Comparison of ENCODE assay signal across 3 fruit fly cellular contexts in genomic region chr2L:8083427-8084295, dm6.
TF ChIP-seq lines count a peak whose summit lies in the region.

No protein-coding gene starts in this region.

TF ChIP-seq in whole organism, embryonic, 481 proteins besides CTCF, POLR2A, EP300 and RAD21 (continued from another document and continues in another):
- no peak for TF ChIP-seq CG13624 (GFP tag; optimal IDR thresholded peaks at IDR 0.05; lab: Kevin White, UChicago)
- TF ChIP-seq Xrp1 (GFP tag; IDR thresholded peaks at IDR 0.05; lab: Robert Waterston, UW), result no peak
- no peak for TF ChIP-seq gsb-n (tag; optimal IDR thresholded peaks at IDR 0.05; lab: Kevin White, UChicago)
- no peak for TF ChIP-seq eve (GFP tag; optimal IDR thresholded peaks at IDR 0.05; lab: Kevin White, UChicago)
- no peak for TF ChIP-seq CG3407 (GFP tag; optimal IDR thresholded peaks at IDR 0.05; lab: Kevin White, UChicago)
- peak; percentile 60; the same call in 1 of the 3 replicates for TF ChIP-seq CG34422 (GFP tag; IDR thresholded peaks at IDR 0.05; lab: Robert Waterston, UW)
- peak; percentile 99 for TF ChIP-seq sd (tag; optimal IDR thresholded peaks at IDR 0.05; lab: Kevin White, UChicago)
- TF ChIP-seq Side (GFP tag; optimal IDR thresholded peaks at IDR 0.05; lab: Kevin White, UChicago), result no peak
- no peak for TF ChIP-seq odd (GFP tag; optimal IDR thresholded peaks at IDR 0.05; lab: Kevin White, UChicago)
- no peak for TF ChIP-seq CG7372 (GFP tag; IDR thresholded peaks at IDR 0.05; lab: Robert Waterston, UW)
- no peak for TF ChIP-seq CG17385 (GFP tag; optimal IDR thresholded peaks at IDR 0.05; lab: Kevin White, UChicago)
- no peak; the same call in 1 of the 2 replicates for TF ChIP-seq CG4360 (GFP tag; IDR thresholded peaks at IDR 0.05; lab: Robert Waterston, UW)
- no peak for TF ChIP-seq Dek (tag; optimal IDR thresholded peaks at IDR 0.05; lab: Kevin White, UChicago)
- no peak for TF ChIP-seq CG4328 (GFP tag; optimal IDR thresholded peaks at IDR 0.05; lab: Kevin White, UChicago)
- TF ChIP-seq bigmax (GFP tag; optimal IDR thresholded peaks at IDR 0.05; lab: Kevin White, UChicago), result no peak
- peak; percentile 93 for TF ChIP-seq ftz-f1 (GFP tag; optimal IDR thresholded peaks at IDR 0.05; lab: Kevin White, UChicago)
- no peak for TF ChIP-seq vfl (GFP tag; optimal IDR thresholded peaks at IDR 0.05; lab: Kevin White, UChicago)
- no peak for TF ChIP-seq dimm (GFP tag; IDR thresholded peaks at IDR 0.05; lab: Robert Waterston, UW)
- TF ChIP-seq CHES-1-like (GFP tag; optimal IDR thresholded peaks at IDR 0.05; lab: Kevin White, UChicago), result no peak
- TF ChIP-seq Nf-YA (GFP tag; IDR thresholded peaks at IDR 0.05; lab: Robert Waterston, UW), result no peak
- TF ChIP-seq CG8290 (GFP tag; optimal IDR thresholded peaks at IDR 0.05; lab: Kevin White, UChicago), result no peak
- peak in 1 of 2 experiments; percentile 58 for TF ChIP-seq CG8290 (tag; optimal IDR thresholded peaks at IDR 0.05; lab: Kevin White, UChicago)
- no peak for TF ChIP-seq CG7928 (GFP tag; optimal IDR thresholded peaks at IDR 0.05; lab: Kevin White, UChicago)
- no peak for TF ChIP-seq CG18262 (tag; optimal IDR thresholded peaks at IDR 0.05; lab: Kevin White, UChicago)
- TF ChIP-seq YL-1 (GFP tag; optimal IDR thresholded peaks at IDR 0.05; lab: Kevin White, UChicago), result peak; percentile 68
- peak in 1 of 2 experiments; percentile 94 for TF ChIP-seq Hr78 (GFP tag; optimal IDR thresholded peaks at IDR 0.05; lab: Kevin White, UChicago)
- peak; percentile 4 for TF ChIP-seq pzg (GFP tag; optimal IDR thresholded peaks at IDR 0.05; lab: Kevin White, UChicago)
- no peak for TF ChIP-seq jing (GFP tag; optimal IDR thresholded peaks at IDR 0.05; lab: Kevin White, UChicago)
- no peak for TF ChIP-seq ATbp (GFP tag; optimal IDR thresholded peaks at IDR 0.05; lab: Kevin White, UChicago)
- TF ChIP-seq vnd (GFP tag; IDR thresholded peaks at IDR 0.05; lab: Robert Waterston, UW; ENCODE audit: partially characterized antibody), result no peak
- no peak for TF ChIP-seq phol (tag; optimal IDR thresholded peaks at IDR 0.05; lab: Kevin White, UChicago)
- TF ChIP-seq Blimp-1 (GFP tag; optimal IDR thresholded peaks at IDR 0.05; lab: Kevin White, UChicago), result no peak
- TF ChIP-seq tna (GFP tag; IDR thresholded peaks at IDR 0.05; lab: Robert Waterston, UW; ENCODE audit: partially characterized antibody), result no peak
- TF ChIP-seq Dbx (GFP tag; IDR thresholded peaks at IDR 0.05; lab: Robert Waterston, UW), result 0 out of 3 replicates have a peak, but pooled peaks have one; percentile 43
- no peak for TF ChIP-seq CG17568 (GFP tag; optimal IDR thresholded peaks at IDR 0.05; lab: Kevin White, UChicago)
- TF ChIP-seq Atf6 (GFP tag; IDR thresholded peaks at IDR 0.05; lab: Robert Waterston, UW), result 0 out of 2 replicates have a peak, but pooled peaks have one; percentile 11
- no peak for TF ChIP-seq caup (GFP tag; optimal IDR thresholded peaks at IDR 0.05; lab: Kevin White, UChicago; ENCODE audit: severe bottlenecking)
- no peak for TF ChIP-seq H2.0 (GFP tag; IDR thresholded peaks at IDR 0.05; lab: Robert Waterston, UW)
- TF ChIP-seq NC2β (GFP tag; optimal IDR thresholded peaks at IDR 0.05; lab: Kevin White, UChicago), result no peak
- TF ChIP-seq Kr (GFP tag; optimal IDR thresholded peaks at IDR 0.05; lab: Kevin White, UChicago), result no peak
- TF ChIP-seq Drgx (GFP tag; IDR thresholded peaks at IDR 0.05; lab: Robert Waterston, UW), result peak; percentile 64
- peak; percentile 64 for TF ChIP-seq abd-A (tag; optimal IDR thresholded peaks at IDR 0.05; lab: Kevin White, UChicago)
- peak in 1 of 3 experiments; percentile 93 for TF ChIP-seq lola (GFP tag; optimal IDR thresholded peaks at IDR 0.05; lab: Kevin White, UChicago)
- no peak for TF ChIP-seq CG7745 (tag; optimal IDR thresholded peaks at IDR 0.05; lab: Kevin White, UChicago)

TF ChIP-seq in whole organism, prepupa, 60 proteins besides CTCF, POLR2A, EP300 and RAD21 (continued from another document):
- TF ChIP-seq CG10631 (GFP tag; optimal IDR thresholded peaks at IDR 0.05; lab: Kevin White, UChicago) (no peak), CG11902 (GFP tag; optimal IDR thresholded peaks at IDR 0.05; lab: Kevin White, UChicago) (no peak), CG3919 (GFP tag; optimal IDR thresholded peaks at IDR 0.05; lab: Kevin White, UChicago) (peak; percentile 6), Met (GFP tag; optimal IDR thresholded peaks at IDR 0.05; lab: Kevin White, UChicago) (no peak), CG15336 (GFP tag; IDR thresholded peaks at IDR 0.05; lab: Robert Waterston, UW) (no peak; the same call in 1 of the 2 replicates), cyc (GFP tag; optimal IDR thresholded peaks at IDR 0.05; lab: Kevin White, UChicago) (no peak), salr (GFP tag; optimal IDR thresholded peaks at IDR 0.05; lab: Kevin White, UChicago) (peak in 1 of 2 experiments; percentile 51), svp (GFP tag; lab: Kevin White, UChicago) (peak; percentile 99), Lpt (GFP tag; optimal IDR thresholded peaks at IDR 0.05; lab: Kevin White, UChicago) (peak; percentile 41), dsx (GFP tag; optimal IDR thresholded peaks at IDR 0.05; lab: Kevin White, UChicago; ENCODE audit: poor library complexity, severe bottlenecking) (peak; percentile 26), fd85E (GFP tag; optimal IDR thresholded peaks at IDR 0.05; lab: Kevin White, UChicago) (peak; percentile 27), topi (GFP tag; optimal IDR thresholded peaks at IDR 0.05; lab: Kevin White, UChicago) (no peak), CG6163 (GFP tag; IDR thresholded peaks at IDR 0.05; lab: Robert Waterston, UW) (peak; percentile 37; the same call in 2 of the 3 replicates), CG11294 (GFP tag; IDR thresholded peaks at IDR 0.05; lab: Robert Waterston, UW) (no peak), CG6792 (GFP tag; optimal IDR thresholded peaks at IDR 0.05; lab: Kevin White, UChicago) (no peak), Eip78C (GFP tag; lab: Kevin White, UChicago) (peak; percentile 47), Sox14 (GFP tag; optimal IDR thresholded peaks at IDR 0.05; lab: Kevin White, UChicago) (peak; percentile 65)
TF ChIP-seq in whole organism, prepupa: peak in this region for 17.

TF ChIP-seq in whole organism, wandering third instar larva, 38 proteins besides CTCF, POLR2A, EP300 and RAD21 (continued from another document):
- TF ChIP-seq woc (GFP tag; optimal IDR thresholded peaks at IDR 0.05; lab: Kevin White, UChicago) (no peak), CG9705 (GFP tag; optimal IDR thresholded peaks at IDR 0.05; lab: Kevin White, UChicago) (no peak), HLH106 (tag; optimal IDR thresholded peaks at IDR 0.05; lab: Kevin White, UChicago) (no peak), brk (GFP tag; optimal IDR thresholded peaks at IDR 0.05; lab: Kevin White, UChicago) (no peak), ey (GFP tag; optimal IDR thresholded peaks at IDR 0.05; lab: Kevin White, UChicago) (no peak), GATAd (GFP tag; optimal IDR thresholded peaks at IDR 0.05; lab: Kevin White, UChicago) (no peak), OdsH (GFP tag; optimal IDR thresholded peaks at IDR 0.05; lab: Kevin White, UChicago) (no peak), Vsx2 (GFP tag; optimal IDR thresholded peaks at IDR 0.05; lab: Kevin White, UChicago; ENCODE audit: partially characterized antibody) (no peak), CrebA (GFP tag; optimal IDR thresholded peaks at IDR 0.05; lab: Kevin White, UChicago; ENCODE audit: borderline replicate concordance) (no peak), Jra (GFP tag; optimal IDR thresholded peaks at IDR 0.05; lab: Kevin White, UChicago) (no peak), Myc (optimal IDR thresholded peaks at IDR 0.05; lab: Kevin White, UChicago) (no peak), psq (GFP tag; optimal IDR thresholded peaks at IDR 0.05; lab: Kevin White, UChicago) (peak; percentile 24), tai (GFP tag; optimal IDR thresholded peaks at IDR 0.05; lab: Kevin White, UChicago) (no peak), lola (GFP tag; optimal IDR thresholded peaks at IDR 0.05; lab: Kevin White, UChicago) (no peak), jim (GFP tag; optimal IDR thresholded peaks at IDR 0.05; lab: Kevin White, UChicago) (no peak)
